Fruit fly (Drosophila melanogaster) S2 (cell line): Measurements from ENCODE around the gene CG13313.

Experiments used
- CG8478 ChIP-seq: fragments of >200 bp; optimal IDR thresholded peaks from 2 replicates; lab custom pipeline; 2018
- CTCF ChIP-seq, 2 experiments: fragments of >200 bp; optimal IDR thresholded peaks; 2 replicates each; lab custom pipeline; 2018

DNA sequence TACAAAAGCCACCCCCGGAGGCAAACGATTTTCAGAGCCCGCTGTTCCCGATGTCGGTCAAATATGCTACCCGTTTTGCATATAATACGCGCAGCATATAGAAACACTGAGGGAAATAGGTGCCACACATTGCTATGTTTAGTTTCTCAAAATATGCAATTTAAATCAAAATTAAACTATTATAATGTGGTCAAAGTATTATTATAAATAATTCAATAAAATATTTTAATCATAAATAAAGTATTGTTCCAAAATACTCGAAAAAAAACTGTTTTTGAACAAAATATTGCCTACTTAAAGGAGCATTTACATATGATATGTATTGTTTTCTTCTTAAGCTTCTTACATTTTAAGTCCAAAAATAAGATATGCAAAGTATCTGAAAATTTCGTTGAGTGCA, 7.7 kb upstream of the CG13313 start:
- no peak for TF ChIP-seq CG8478 (lab: Kevin White, UChicago)
- no peak for TF ChIP-seq CTCF (optimal IDR thresholded peaks at IDR 0.05; lab: Kevin White, UChicago)
